Fruit fly (Drosophila melanogaster) whole organism, embryonic: ENCODE measurements around the gene Dnaaf4.

ENCODE experiments used
- Atf-2 ChIP-seq: fragments of 200-800 bp; sonication (Bioruptor generic); optimal IDR thresholded peaks from 2 replicates; lab custom pipeline; 2016; ENCODE audit warnings: missing biosample characterization, missing genetic modification characterization
- CG10654 ChIP-seq: fragments of 200-800 bp; sonication (Bioruptor generic); optimal IDR thresholded peaks from 2 replicates; lab custom pipeline; 2016; ENCODE audit warnings: missing biosample characterization, missing genetic modification characterization
- CG11247 ChIP-seq: fragments of 200-800 bp; sonication (Bioruptor generic); IDR thresholded peaks from 2 replicates; pipeline ENCODE4 v1.3.6; 2022; ENCODE audit warnings: missing biosample characterization, missing genetic modification characterization
- CG11398 ChIP-seq: fragments of 200-800 bp; sonication (Bioruptor generic); optimal IDR thresholded peaks from 2 replicates; lab custom pipeline; 2016; ENCODE audit warnings: missing biosample characterization, missing genetic modification characterization
- CG11696 ChIP-seq: fragments of 200-800 bp; sonication (Bioruptor generic); IDR thresholded peaks from 2 replicates; pipeline ENCODE4 v1.3.6; 2022; ENCODE audit warnings: missing biosample characterization, missing genetic modification characterization
- CG12155 ChIP-seq: fragments of 200-800 bp; sonication (Bioruptor generic); optimal IDR thresholded peaks from 3 replicates; lab custom pipeline; 2016; ENCODE audit warnings: missing biosample characterization, missing genetic modification characterization
- CG12769 ChIP-seq: fragments of 200-800 bp; sonication (Bioruptor generic); optimal IDR thresholded peaks from 2 replicates; lab custom pipeline; 2019; ENCODE audit warnings: missing biosample characterization, mild to moderate bottlenecking, missing genetic modification characterization, moderate library complexity
- CG13296 ChIP-seq: fragments of 200-800 bp; sonication (Bioruptor generic); optimal IDR thresholded peaks from 3 replicates; lab custom pipeline; 2018; ENCODE audit warnings: missing biosample characterization, mild to moderate bottlenecking, missing genetic modification characterization
- CG15479 ChIP-seq: fragments of 200-800 bp; sonication (Bioruptor generic); optimal IDR thresholded peaks from 3 replicates; lab custom pipeline; 2019; ENCODE audit warnings: missing biosample characterization, mild to moderate bottlenecking, missing genetic modification characterization, moderate library complexity
- CG1647 ChIP-seq: fragments of 200-800 bp; sonication (Bioruptor generic); optimal IDR thresholded peaks from 3 replicates; lab custom pipeline; 2016; ENCODE audit warnings: missing biosample characterization, missing genetic modification characterization
- CG16779 ChIP-seq: fragments of 200-800 bp; sonication (Bioruptor generic); IDR thresholded peaks from 2 replicates; pipeline ENCODE4 v1.3.6; 2022; ENCODE audit warnings: missing biosample characterization, missing genetic modification characterization
- CG17802 ChIP-seq: fragments of 200-800 bp; sonication (Bioruptor generic); optimal IDR thresholded peaks from 2 replicates; lab custom pipeline; 2018; ENCODE audit warnings: missing biosample characterization, mild to moderate bottlenecking, missing genetic modification characterization, moderate library complexity
- CG2889 ChIP-seq: fragments of 200-800 bp; sonication (Bioruptor generic); IDR thresholded peaks from 3 replicates; pipeline ENCODE4 v1.3.6; 2022; ENCODE audit warnings: missing biosample characterization, missing genetic modification characterization
- CG32772 ChIP-seq: fragments of 200-800 bp; sonication (Bioruptor generic); IDR thresholded peaks from 2 replicates; pipeline ENCODE4 v1.3.6; 2022; ENCODE audit warnings: missing biosample characterization, missing genetic modification characterization
- CG3847 ChIP-seq: fragments of 200-800 bp; sonication (Bioruptor generic); IDR thresholded peaks from 2 replicates; pipeline ENCODE4 v1.3.6; 2022; ENCODE audit warnings: missing biosample characterization, missing genetic modification characterization
- CG6683 ChIP-seq: fragments of 200-800 bp; sonication (Bioruptor generic); optimal IDR thresholded peaks from 2 replicates; lab custom pipeline; 2017; ENCODE audit warnings: missing biosample characterization, mild to moderate bottlenecking, missing genetic modification characterization, missing genetic modification reagents
- CG6854 ChIP-seq: fragments of 200-800 bp; sonication (Bioruptor generic); optimal IDR thresholded peaks from 3 replicates; lab custom pipeline; 2017; ENCODE audit warnings: missing biosample characterization, mild to moderate bottlenecking, missing genetic modification characterization
- CG7556 ChIP-seq: fragments of 200-800 bp; sonication (Bioruptor generic); optimal IDR thresholded peaks from 2 replicates; lab custom pipeline; 2017; ENCODE audit warnings: missing biosample characterization, mild to moderate bottlenecking, missing genetic modification characterization
- CG8388 ChIP-seq: fragments of 200-800 bp; sonication (Bioruptor generic); optimal IDR thresholded peaks from 2 replicates; lab custom pipeline; 2019; ENCODE audit warnings: missing biosample characterization, mild to moderate bottlenecking, missing genetic modification characterization, moderate library complexity
- CG8765 ChIP-seq: fragments of 200-800 bp; sonication (Bioruptor generic); IDR thresholded peaks from 2 replicates; pipeline ENCODE4 v1.3.6; 2022; ENCODE audit warnings: missing biosample characterization, missing genetic modification characterization
- CG8924 ChIP-seq: fragments of 200-800 bp; optimal IDR thresholded peaks from 3 replicates; lab custom pipeline; 2019; ENCODE audit warnings: missing biosample characterization, mild to moderate bottlenecking, missing genetic modification characterization, moderate library complexity
- CG9817 ChIP-seq: fragments of 200-800 bp; sonication (Bioruptor generic); optimal IDR thresholded peaks from 2 replicates; lab custom pipeline; 2018; ENCODE audit warnings: missing biosample characterization, mild to moderate bottlenecking, missing genetic modification characterization, moderate library complexity
- CG9876 ChIP-seq: fragments of 200-800 bp; sonication (Bioruptor generic); optimal IDR thresholded peaks from 2 replicates; lab custom pipeline; 2016; ENCODE audit warnings: missing biosample characterization, missing genetic modification characterization
- GATAe ChIP-seq: fragments of 200-800 bp; sonication (Bioruptor generic); conservative IDR thresholded peaks from 2 replicates; pipeline ENCODE4 v1.3.6; 2022; ENCODE audit warnings: missing biosample characterization, missing genetic modification characterization
- HLH54F ChIP-seq: fragments of 200-800 bp; sonication (Bioruptor generic); optimal IDR thresholded peaks from 3 replicates; lab custom pipeline; 2016; ENCODE audit warnings: missing biosample characterization, missing genetic modification characterization
- Hr39 ChIP-seq: fragments of >200 bp; optimal IDR thresholded peaks from 2 replicates; lab custom pipeline; 2017
- NC2α ChIP-seq: fragments of 200-800 bp; sonication (Bioruptor generic); optimal IDR thresholded peaks from 2 replicates; lab custom pipeline; 2016; ENCODE audit warnings: missing biosample characterization, missing genetic modification characterization
- Opbp ChIP-seq: fragments of 200-800 bp; sonication (Bioruptor generic); IDR thresholded peaks from 3 replicates; pipeline ENCODE4 v1.3.6; 2022; ENCODE audit warnings: missing biosample characterization, missing genetic modification characterization; ENCODE audit not compliant: partially characterized antibody
- Pdp1 ChIP-seq, 2 experiments: fragments of 200-800 bp; sonication (Bioruptor generic); optimal IDR thresholded peaks; 3 replicates each; lab custom pipeline; 2016; ENCODE audit warnings: missing biosample characterization in 2 of 2, missing genetic modification characterization in 2 of 2, mild to moderate bottlenecking in 1 of 2, moderate library complexity in 1 of 2
- Stat92E ChIP-seq, 3 experiments: fragments of >200 bp in 2 of 3; fragments of 200-800 bp in 1 of 3; sonication (Bioruptor generic) in 1 of 3; optimal IDR thresholded peaks; 2 replicates each; lab custom pipeline; 2017 to 2019; ENCODE audit warnings: missing biosample characterization in 3 of 3, missing genetic modification characterization in 3 of 3, mild to moderate bottlenecking in 1 of 3, moderate library complexity in 1 of 3
- ap ChIP-seq: fragments of 200-800 bp; sonication (Bioruptor generic); IDR thresholded peaks from 2 replicates; pipeline ENCODE4 v1.3.6; 2022; ENCODE audit warnings: missing biosample characterization, missing genetic modification characterization
- ato ChIP-seq: fragments of 200-800 bp; sonication (Bioruptor generic); IDR thresholded peaks from 2 replicates; pipeline ENCODE4 v1.3.6; 2022; ENCODE audit warnings: missing biosample characterization, missing genetic modification characterization; ENCODE audit not compliant: partially characterized antibody
- bbx ChIP-seq: fragments of 200-800 bp; sonication (Bioruptor generic); IDR thresholded peaks from 2 replicates; pipeline ENCODE4 v1.3.6; 2022; ENCODE audit warnings: missing biosample characterization, missing genetic modification characterization; ENCODE audit not compliant: partially characterized antibody
- br ChIP-seq: fragments of >200 bp; optimal IDR thresholded peaks from 2 replicates; lab custom pipeline; 2017
- caup ChIP-seq: fragments of 200-800 bp; sonication (Bioruptor generic); optimal IDR thresholded peaks from 3 replicates; lab custom pipeline; 2017; ENCODE audit warnings: missing biosample characterization, mild to moderate bottlenecking, missing genetic modification characterization, moderate library complexity; ENCODE audit not compliant: severe bottlenecking
- chn ChIP-seq: fragments of 200-800 bp; sonication (Bioruptor generic); optimal IDR thresholded peaks from 2 replicates; lab custom pipeline; 2016; ENCODE audit warnings: missing biosample characterization, missing genetic modification characterization
- crp ChIP-seq, 2 experiments: fragments of 200-800 bp; sonication (Bioruptor generic); optimal IDR thresholded peaks; 2 replicates in 1 of 2; 3 replicates in 1 of 2; lab custom pipeline; 2017; ENCODE audit warnings: missing biosample characterization in 2 of 2, missing genetic modification characterization in 2 of 2, mild to moderate bottlenecking in 1 of 2, moderate library complexity in 1 of 2
- cwo ChIP-seq: fragments of 200-800 bp; sonication (Bioruptor generic); optimal IDR thresholded peaks from 3 replicates; lab custom pipeline; 2017; ENCODE audit warnings: missing biosample characterization, missing genetic modification characterization, mild to moderate bottlenecking, moderate library complexity, missing genetic modification reagents
- dmrt11E ChIP-seq: fragments of 200-800 bp; sonication (Bioruptor generic); optimal IDR thresholded peaks from 3 replicates; lab custom pipeline; 2018; ENCODE audit warnings: missing biosample characterization, mild to moderate bottlenecking, missing genetic modification characterization, moderate library complexity
- dpn ChIP-seq, 2 experiments: fragments of 200-800 bp; sonication (Bioruptor generic); optimal IDR thresholded peaks; 3 replicates each; lab custom pipeline; 2016; ENCODE audit warnings: missing biosample characterization in 2 of 2, missing genetic modification characterization in 2 of 2
- hbn ChIP-seq: fragments of 200-800 bp; sonication (Bioruptor generic); IDR thresholded peaks from 2 replicates; pipeline ENCODE4 v1.3.6; 2022; ENCODE audit warnings: missing biosample characterization, missing genetic modification characterization; ENCODE audit not compliant: partially characterized antibody
- lbe ChIP-seq: fragments of 200-800 bp; sonication (Bioruptor generic); optimal IDR thresholded peaks from 2 replicates; lab custom pipeline; 2016; ENCODE audit warnings: missing biosample characterization, mild to moderate bottlenecking, missing genetic modification characterization
- luna ChIP-seq: fragments of 200-800 bp; sonication (Bioruptor generic); optimal IDR thresholded peaks from 2 replicates; lab custom pipeline; 2016; ENCODE audit warnings: missing biosample characterization, missing genetic modification characterization
- pum ChIP-seq: fragments of 200-800 bp; sonication (Bioruptor generic); optimal IDR thresholded peaks from 2 replicates; lab custom pipeline; 2016; ENCODE audit warnings: missing biosample characterization, missing genetic modification characterization
- ranshi ChIP-seq: fragments of 200-800 bp; sonication (Bioruptor generic); IDR thresholded peaks from 2 replicates; pipeline ENCODE4 v1.3.6; 2022; ENCODE audit warnings: missing biosample characterization, missing genetic modification characterization
- sens ChIP-seq: fragments of 200-800 bp; sonication (Bioruptor generic); peaks from one replicate; lab custom pipeline; 2016; ENCODE audit warnings: missing biosample characterization, missing genetic modification characterization
- so ChIP-seq: fragments of 200-800 bp; sonication (Bioruptor generic); IDR thresholded peaks from 3 replicates; pipeline ENCODE4 v1.3.6; 2022; ENCODE audit warnings: missing biosample characterization, missing genetic modification characterization
- ssp ChIP-seq: fragments of 200-800 bp; sonication (Bioruptor generic); IDR thresholded peaks from 2 replicates; pipeline ENCODE4 v1.3.6; 2022; ENCODE audit warnings: missing biosample characterization, missing genetic modification characterization
- vnd ChIP-seq: fragments of 200-800 bp; sonication (Bioruptor generic); IDR thresholded peaks from 3 replicates; pipeline ENCODE4 v1.3.6; 2022; ENCODE audit warnings: missing biosample characterization, missing genetic modification characterization; ENCODE audit not compliant: partially characterized antibody
- vvl ChIP-seq: fragments of 200-800 bp; sonication (Bioruptor generic); IDR thresholded peaks from 2 replicates; pipeline ENCODE4 v1.3.6; 2022; ENCODE audit warnings: missing biosample characterization, missing genetic modification characterization

Gene Dnaaf4

DNA sequence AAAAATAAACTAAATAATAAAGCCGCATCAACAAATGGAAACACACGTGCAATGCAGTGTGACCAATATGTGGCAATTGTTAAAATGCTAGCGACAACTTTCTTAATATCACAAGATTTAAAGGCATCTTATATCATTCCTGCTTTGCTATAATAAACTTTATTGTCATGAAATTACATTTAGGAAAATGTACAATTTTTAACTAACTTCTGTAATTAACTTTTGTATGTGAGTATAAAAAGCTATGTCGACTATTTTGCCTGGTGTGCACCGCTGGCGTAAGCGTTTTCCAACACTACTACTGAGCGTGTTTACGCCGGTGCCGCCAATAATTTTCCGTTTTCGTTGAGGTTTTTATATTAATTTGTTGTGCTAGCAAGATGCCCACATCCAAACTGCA is 2.0 kb upstream of the Dnaaf4 start, which contains the start of the genes Csl4 and Nup160 (continued):
- TF ChIP-seq CG32772 (GFP tag; lab: Robert Waterston, UW): peak; percentile 64
- peak; percentile 98 for TF ChIP-seq sens
- TF ChIP-seq Atf-2 (GFP tag; lab: Kevin White, UChicago): peak; percentile 67
- peak; percentile 72 for TF ChIP-seq lbe (GFP tag; lab: Kevin White, UChicago)
- TF ChIP-seq CG16779 (GFP tag; lab: Robert Waterston, UW): peak; percentile 61; the same call in 1 of the 2 replicates
- TF ChIP-seq CG12769: no peak
- TF ChIP-seq vnd (GFP tag; lab: Robert Waterston, UW): no peak
- peak; percentile 52; the same call in 2 of the 3 replicates for TF ChIP-seq Opbp (GFP tag; lab: Robert Waterston, UW)
- TF ChIP-seq dpn (GFP tag; optimal IDR thresholded peaks at IDR 0.05; lab: Kevin White, UChicago): peak; percentile 87 to 88
- TF ChIP-seq br (lab: Kevin White, UChicago): no peak
- no peak for TF ChIP-seq GATAe (GFP tag; lab: Robert Waterston, UW)
- TF ChIP-seq so: peak; percentile 47; the same call in 2 of the 3 replicates
- no peak for TF ChIP-seq CG7556 (GFP tag; lab: Kevin White, UChicago)
- TF ChIP-seq Hr39 (lab: Kevin White, UChicago): no peak
- peak; percentile 83 for TF ChIP-seq CG1647 (GFP tag; lab: Kevin White, UChicago)
- TF ChIP-seq CG11398 (GFP tag; lab: Kevin White, UChicago): peak; percentile 52
- peak; percentile 40 for TF ChIP-seq CG6683 (GFP tag; lab: Kevin White, UChicago)
- peak; percentile 51 for TF ChIP-seq ssp
- TF ChIP-seq Stat92E (GFP tag; optimal IDR thresholded peaks at IDR 0.05; lab: Kevin White, UChicago): peak in 1 of 3 experiments; percentile 43
- TF ChIP-seq CG11247 (GFP tag; lab: Robert Waterston, UW): peak; percentile 72
- no peak; the same call in 1 of the 2 replicates for TF ChIP-seq bbx
- TF ChIP-seq CG8765 (GFP tag; lab: Robert Waterston, UW): peak; percentile 30; the same call in 1 of the 2 replicates
- 0 out of 2 replicates have a peak, but pooled peaks have one; percentile 23 for TF ChIP-seq ap
- 0 out of 2 replicates have a peak, but pooled peaks have one; percentile 8 for TF ChIP-seq CG11696
- 0 out of 2 replicates have a peak, but pooled peaks have one; percentile 32 for TF ChIP-seq hbn
- TF ChIP-seq cwo (GFP tag; lab: Kevin White, UChicago): peak; percentile 41
- no peak for TF ChIP-seq CG6854 (GFP tag; lab: Kevin White, UChicago)
- peak; percentile 54 for TF ChIP-seq luna
- TF ChIP-seq CG17802 (tag; lab: Kevin White, UChicago): peak; percentile 2
- TF ChIP-seq ranshi: peak; percentile 65; the same call in 1 of the 2 replicates
- TF ChIP-seq CG8388 (GFP tag; lab: Kevin White, UChicago): no peak
- TF ChIP-seq dmrt11E (tag; lab: Kevin White, UChicago): peak; percentile 64
- TF ChIP-seq HLH54F: peak; percentile 90
- TF ChIP-seq vvl: peak; percentile 87
- TF ChIP-seq CG3847 (GFP tag; lab: Robert Waterston, UW): peak; percentile 88
- TF ChIP-seq pum (GFP tag; lab: Kevin White, UChicago): peak; percentile 86
- peak; percentile 60 for TF ChIP-seq CG13296
- peak; percentile 74 for TF ChIP-seq caup (GFP tag; lab: Kevin White, UChicago)
- TF ChIP-seq ato: no peak
- TF ChIP-seq NC2α (GFP tag; lab: Kevin White, UChicago): peak; percentile 38
- peak; percentile 83 to 85 for TF ChIP-seq Pdp1 (GFP tag; optimal IDR thresholded peaks at IDR 0.05; lab: Kevin White, UChicago)
- peak; percentile 77 for TF ChIP-seq CG10654 (GFP tag; lab: Kevin White, UChicago)
- peak; percentile 69 for TF ChIP-seq CG8924
- no peak for TF ChIP-seq CG15479 (GFP tag; lab: Kevin White, UChicago)
- peak; percentile 76 for TF ChIP-seq CG9817 (tag; lab: Kevin White, UChicago)
- peak; percentile 48 for TF ChIP-seq CG9876 (GFP tag; lab: Kevin White, UChicago)
- TF ChIP-seq crp (GFP tag; optimal IDR thresholded peaks at IDR 0.05; lab: Kevin White, UChicago): peak in 1 of 2 experiments; percentile 49
- TF ChIP-seq chn (GFP tag; lab: Kevin White, UChicago): peak; percentile 85
- TF ChIP-seq CG2889: no peak
- peak; percentile 75 for TF ChIP-seq CG12155
